Worm (Caenorhabditis elegans) whole organism, dauer: ENCODE measurements around the gene Y32G9A.3.

Experiments used
- unc-62 ChIP-seq: sonication (generic microtip); optimal IDR thresholded peaks from 2 replicates; lab custom pipeline; 2017; ENCODE audit warnings: missing biosample characterization, missing genetic modification reagents, missing genetic modification characterization

The Y32G9A.3 gene

ce11 chrV:1895483-1895882 is 15.7 kb upstream of the Y32G9A.3 start, which contains the start of gene nphp-2:
TSS of gene nphp-2 (plus strand) at chrV:1895783.
- TF ChIP-seq unc-62 (GFP tag; lab: Kevin White, UChicago) = no peak

DNA sequence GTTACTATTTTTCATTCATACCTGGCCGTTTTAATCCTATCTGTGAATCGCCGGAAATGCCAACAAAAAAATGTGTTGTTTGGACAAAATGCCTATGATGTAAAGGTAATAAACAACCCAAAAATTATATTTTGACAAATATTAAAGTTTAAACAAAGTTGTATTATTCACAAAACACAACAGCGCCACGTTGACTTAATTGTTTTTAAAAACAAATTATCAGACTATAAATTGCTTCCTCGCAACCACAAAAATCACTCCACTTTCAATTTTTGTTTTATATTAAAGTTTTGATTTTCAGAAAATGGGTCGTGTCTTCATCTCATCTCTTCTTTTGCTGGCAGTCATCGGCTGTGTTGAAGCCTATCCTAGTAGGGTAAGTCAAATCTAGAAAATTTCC is 3.9 kb upstream of the Y32G9A.3 start, which contains the start of gene Y32G9A.5:
Gene Y32G9A.5 (plus strand): TSS at position 301 of the 400 bp plus-strand sequence.
- TF ChIP-seq unc-62 (GFP tag; lab: Kevin White, UChicago) = no peak

ce11 chrV:1908542-1908941 is 2.7 kb upstream of the Y32G9A.3 start, which contains the start of gene srp-3:
TSS of gene srp-3 (plus strand) at chrV:1908842.
- TF ChIP-seq unc-62 (GFP tag; lab: Kevin White, UChicago) = no peak

- TF ChIP-seq unc-62 (GFP tag; lab: Kevin White, UChicago) = no peak
These were observed 6.9 kb downstream of the Y32G9A.3 start, which contains the start of gene Y32G9A.2 for ce11 chrV:1918030-1918559. TSS of gene Y32G9A.2 (plus strand) at chrV:1918509.

ce11 chrV:1920105-1920504 is 8.9 kb downstream of the Y32G9A.3 start, which contains the start of gene Y32G9A.12:
TSS of gene Y32G9A.12 (minus strand) at chrV:1920205.
- no peak for TF ChIP-seq unc-62 (GFP tag; lab: Kevin White, UChicago)

DNA sequence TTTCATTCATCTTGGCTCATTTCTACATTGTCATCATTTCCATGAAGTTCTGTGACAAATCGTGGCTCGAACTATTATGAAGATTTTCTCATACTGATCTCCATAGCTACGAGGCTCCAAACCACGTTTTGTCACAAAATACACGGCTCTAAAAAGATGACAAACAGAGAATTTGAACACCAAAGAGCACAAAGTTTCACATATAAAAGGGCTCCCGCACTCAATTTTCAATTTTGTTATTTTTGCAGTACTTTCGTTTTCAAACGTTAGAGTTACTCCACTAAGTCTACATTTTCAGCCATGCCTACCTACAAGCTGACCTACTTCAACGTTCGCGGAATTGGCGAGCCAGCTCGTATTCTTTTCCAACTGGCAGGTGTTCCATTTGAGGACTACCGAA is 10.1 kb downstream of the Y32G9A.3 start, which contains the start of gene gst-37:
Gene gst-37 (plus strand): TSS at position 301 of the 400 bp plus-strand sequence.
- no peak for TF ChIP-seq unc-62 (GFP tag; lab: Kevin White, UChicago)

ce11 chrV:1925487-1925886 is 14.3 kb downstream of the Y32G9A.3 start, which contains the start of gene T06A1.1:
TSS of gene T06A1.1 (minus strand) at chrV:1925587.
- TF ChIP-seq unc-62 (GFP tag; lab: Kevin White, UChicago) = no peak

- TF ChIP-seq unc-62 (GFP tag; lab: Kevin White, UChicago) = no peak
These were observed 15.8 kb downstream of the Y32G9A.3 start, which contains the start of gene T06A1.5 for ce11 chrV:1927015-1927414. TSS of gene T06A1.5 (plus strand) at chrV:1927223.

- TF ChIP-seq unc-62 (GFP tag; lab: Kevin White, UChicago) = no peak
These were observed 17.3 kb downstream of the Y32G9A.3 start for ce11 chrV:1928473-1928872.

DNA sequence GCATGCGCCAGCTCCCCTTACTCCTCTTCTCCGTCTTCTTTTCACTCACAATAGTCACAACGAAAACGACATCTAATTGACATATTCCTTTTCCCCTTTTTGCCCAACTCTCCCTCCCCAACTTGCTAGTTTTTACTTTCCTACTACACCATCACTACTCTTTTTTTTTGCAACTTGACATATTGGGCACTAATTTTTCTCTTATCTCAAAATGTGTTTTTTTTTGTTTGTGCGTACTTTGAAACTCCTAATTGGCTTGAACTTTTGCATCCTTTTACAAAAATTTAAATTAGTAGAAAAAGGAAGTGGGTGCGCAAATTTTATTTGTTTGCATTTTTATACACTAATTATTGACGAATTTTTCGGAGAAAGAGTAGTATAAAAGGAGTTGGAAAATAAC is 24.3 kb downstream of the Y32G9A.3 start:
- TF ChIP-seq unc-62 (GFP tag; lab: Kevin White, UChicago) = no peak

DNA sequence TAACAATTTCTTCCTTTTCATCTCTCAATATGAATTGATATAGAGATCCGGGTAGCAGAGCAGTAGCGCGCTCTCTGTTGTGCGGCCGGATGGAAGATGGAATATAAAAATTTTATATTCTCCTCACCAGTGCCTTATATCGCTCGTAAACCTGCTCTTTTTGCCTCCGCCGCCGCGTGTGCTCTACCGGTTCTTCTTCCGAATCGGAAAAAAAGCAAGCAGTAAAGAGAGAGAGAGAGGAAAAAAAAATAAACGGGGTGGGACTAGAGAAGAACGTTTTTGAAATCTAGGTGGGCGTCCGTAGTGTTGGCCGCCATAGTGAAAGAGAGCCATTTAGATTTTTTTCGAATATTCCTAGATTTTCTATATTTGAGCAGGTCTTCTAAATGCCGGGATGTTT is 26.8 kb downstream of the Y32G9A.3 start, which contains the start of gene glb-25:
Gene glb-25 (plus strand): TSS at position 301 of the 400 bp plus-strand sequence.
- no peak for TF ChIP-seq unc-62 (GFP tag; lab: Kevin White, UChicago)

DNA sequence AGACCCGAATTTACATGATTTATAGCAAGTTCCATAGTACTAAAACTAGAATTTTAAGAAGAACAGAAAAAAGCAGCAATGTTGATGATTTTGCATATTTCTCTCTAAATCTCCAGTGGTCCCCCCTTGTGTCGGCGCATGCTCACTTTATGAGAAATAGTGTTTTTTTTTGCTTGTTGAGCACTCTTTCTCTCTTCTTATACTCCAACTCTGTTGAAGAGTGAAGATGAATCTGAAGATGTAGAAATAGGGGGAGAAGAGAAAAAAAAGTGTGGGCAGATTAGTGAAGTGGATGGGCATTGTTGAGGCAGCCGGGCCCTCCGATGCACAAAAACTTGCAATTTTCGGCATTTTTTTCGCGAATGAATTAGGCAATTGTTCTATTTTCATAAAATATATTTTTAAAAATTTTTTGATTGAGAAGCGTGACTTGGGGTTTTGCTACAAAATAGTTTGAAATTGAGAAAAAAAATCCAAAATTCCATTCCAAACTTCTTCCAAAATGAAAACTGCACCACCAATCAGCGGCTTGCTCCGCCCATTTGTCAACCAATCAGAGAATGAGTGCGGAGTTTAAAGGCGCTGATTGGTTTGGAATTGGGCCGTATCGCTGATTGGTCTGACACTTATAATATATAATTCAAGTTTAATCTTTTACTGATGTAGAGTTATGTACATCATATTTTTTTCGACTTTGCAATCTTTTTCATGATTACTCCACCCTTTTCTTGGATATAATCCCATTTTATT is 29.4 kb downstream of the Y32G9A.3 start:
- no peak for TF ChIP-seq unc-62 (GFP tag; lab: Kevin White, UChicago)

ce11 chrV:1943465-1943864 is 32.3 kb downstream of the Y32G9A.3 start:
- no peak for TF ChIP-seq unc-62 (GFP tag; lab: Kevin White, UChicago)

ce11 chrV:1945875-1946274 is 34.7 kb downstream of the Y32G9A.3 start:
- TF ChIP-seq unc-62 (GFP tag; lab: Kevin White, UChicago) = no peak

DNA sequence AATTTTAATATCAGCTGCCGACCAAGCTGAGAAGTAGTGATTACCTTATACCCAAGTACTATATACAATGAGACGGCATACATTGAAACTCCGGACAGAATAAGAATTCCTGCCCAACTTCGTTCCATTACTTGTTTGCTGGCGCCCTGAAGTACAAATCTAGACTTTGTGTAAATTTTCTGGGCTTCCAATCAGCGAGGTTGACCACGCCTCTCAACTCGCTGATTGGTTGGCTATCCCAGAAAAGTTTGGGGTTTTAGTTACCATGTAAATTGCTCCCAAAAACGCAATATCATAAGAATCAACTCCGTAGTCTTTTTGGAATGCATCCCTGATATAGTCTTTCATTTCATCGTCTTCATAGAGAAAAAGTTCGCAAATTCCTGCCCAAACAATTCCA is 44.0 kb downstream of the Y32G9A.3 start:
- TF ChIP-seq unc-62 (GFP tag; lab: Kevin White, UChicago) = no peak

DNA sequence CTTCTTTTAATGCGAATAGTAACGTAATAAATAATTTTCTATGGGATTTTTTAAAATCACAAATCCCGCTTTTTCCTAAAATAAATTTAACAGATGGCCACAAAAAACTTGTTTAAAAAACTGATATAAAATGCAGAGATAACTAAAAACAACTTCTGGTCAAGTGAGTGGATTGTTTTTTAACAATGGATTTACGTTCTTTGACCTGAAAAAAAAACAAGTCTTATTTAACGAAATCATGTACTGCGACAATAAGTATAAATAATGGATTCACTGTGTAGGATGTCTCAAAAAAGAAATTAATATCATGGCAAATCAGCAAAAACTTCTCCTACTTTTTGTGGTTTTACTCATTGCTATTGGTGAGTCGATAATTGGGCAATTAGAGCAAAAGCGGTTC is 45.9 kb downstream of the Y32G9A.3 start, which contains the start of gene fipr-25:
Gene fipr-25 (plus strand): TSS at position 301 of the 400 bp plus-strand sequence.
- TF ChIP-seq unc-62 (GFP tag; lab: Kevin White, UChicago) = no peak
